Worm (Caenorhabditis elegans) whole organism, L4 larva: ENCODE results near the gene fbxb-5.

ENCODE experiments used
- F26F4.8 ChIP-seq: fragments of 200-800 bp; sonication (Bioruptor generic); conservative IDR thresholded peaks from 2 replicates; pipeline ENCODE4 v1.3.6; 2022; ENCODE audit warnings: missing genetic modification characterization, missing compliant biosample characterization
- Y75B8A.6 ChIP-seq: fragments of 200-800 bp; sonication (Bioruptor generic); IDR thresholded peaks from 2 replicates; pipeline ENCODE4 v1.3.6; 2022; ENCODE audit warnings: missing genetic modification reagents, missing genetic modification characterization, missing compliant biosample characterization
- ZK546.5 ChIP-seq, 2 experiments: sonication (generic microtip); optimal IDR thresholded peaks; 2 replicates each; lab custom pipeline; 2017; ENCODE audit warnings: missing biosample characterization in 2 of 2, missing genetic modification characterization in 2 of 2
- aha-1 ChIP-seq: fragments of 150-350 bp; peaks from one replicate; lab custom pipeline; 2014; ENCODE audit warnings: missing biosample characterization, missing genetic modification characterization
- aly-2 ChIP-seq: sonication (generic microtip); optimal IDR thresholded peaks from 2 replicates; lab custom pipeline; 2018; ENCODE audit warnings: missing biosample characterization, missing genetic modification characterization
- ama-1 ChIP-seq: fragments of 150-350 bp; optimal IDR thresholded peaks from 2 replicates; lab custom pipeline; 2014; ENCODE audit warnings: inconsistent platforms, mixed read lengths
- arid-1 ChIP-seq: fragments of 200-800 bp; sonication (Bioruptor generic); conservative IDR thresholded peaks from 2 replicates; pipeline ENCODE4 v1.3.6; 2022; ENCODE audit warnings: missing genetic modification reagents, missing genetic modification characterization, missing compliant biosample characterization
- ceh-32 ChIP-seq: sonication (generic microtip); optimal IDR thresholded peaks from 2 replicates; lab custom pipeline; 2016; ENCODE audit warnings: mild to moderate bottlenecking, missing genetic modification characterization, missing compliant biosample characterization; ENCODE audit not compliant: poor library complexity
- ceh-82 ChIP-seq: sonication (generic microtip); optimal IDR thresholded peaks from 2 replicates; lab custom pipeline; 2017; ENCODE audit warnings: missing biosample characterization, missing genetic modification characterization
- cey-2 ChIP-seq: sonication (generic microtip); optimal IDR thresholded peaks from 3 replicates; lab custom pipeline; 2017; ENCODE audit warnings: missing genetic modification characterization, mild to moderate bottlenecking, missing compliant biosample characterization, antibody characterized with exemption, borderline replicate concordance; ENCODE audit not compliant: insufficient read depth
- daf-16 ChIP-seq, 3 experiments: sonication (generic microtip); optimal IDR thresholded peaks; 2 replicates each; lab custom pipeline; 2016 to 2017; ENCODE audit warnings: missing genetic modification characterization in 3 of 3, missing genetic modification reagents in 3 of 3, mild to moderate bottlenecking in 2 of 3, missing compliant biosample characterization in 2 of 3, missing biosample characterization in 1 of 3, moderate library complexity in 1 of 3
- daf-8 ChIP-seq: fragments of 200-800 bp; sonication (Bioruptor generic); IDR thresholded peaks from 2 replicates; pipeline ENCODE4 v1.3.6; 2022; ENCODE audit warnings: missing genetic modification characterization, missing compliant biosample characterization
- dmd-6 ChIP-seq: fragments of 200-800 bp; sonication (Bioruptor generic); IDR thresholded peaks from 2 replicates; pipeline ENCODE4 v1.3.6; 2022; ENCODE audit warnings: missing genetic modification reagents, missing genetic modification characterization, missing compliant biosample characterization
- duxl-1 ChIP-seq: sonication (generic microtip); optimal IDR thresholded peaks from 2 replicates; lab custom pipeline; 2016; ENCODE audit warnings: mild to moderate bottlenecking, missing genetic modification characterization, moderate library complexity, missing compliant biosample characterization; ENCODE audit not compliant: poor library complexity
- egl-27 ChIP-seq: sonication (generic microtip); optimal IDR thresholded peaks from 3 replicates; lab custom pipeline; 2017; ENCODE audit warnings: missing biosample characterization, missing genetic modification reagents, missing genetic modification characterization
- gei-8 ChIP-seq: fragments of 200-800 bp; sonication (Bioruptor generic); optimal IDR thresholded peaks from 2 replicates; lab custom pipeline; 2018; ENCODE audit warnings: mild to moderate bottlenecking, missing genetic modification characterization, missing compliant biosample characterization
- hif-1 ChIP-seq, 2 experiments: sonication (generic microtip); optimal IDR thresholded peaks; 2 replicates each; lab custom pipeline; 2016 to 2017; ENCODE audit warnings: missing compliant biosample characterization in 2 of 2, missing genetic modification characterization in 2 of 2, missing genetic modification reagents in 2 of 2, missing genotype in 2 of 2, mild to moderate bottlenecking in 1 of 2
- hlh-11 ChIP-seq: fragments of 200-800 bp; sonication (Bioruptor generic); optimal IDR thresholded peaks from 2 replicates; lab custom pipeline; 2018; ENCODE audit warnings: mild to moderate bottlenecking, missing genetic modification characterization, missing compliant biosample characterization
- jun-1 ChIP-seq: fragments of 150-350 bp; optimal IDR thresholded peaks from 2 replicates; lab custom pipeline; 2014; ENCODE audit warnings: missing biosample characterization, missing genetic modification reagents, missing genetic modification characterization
- lim-7 ChIP-seq: fragments of 200-800 bp; sonication (Bioruptor generic); IDR thresholded peaks from 2 replicates; pipeline ENCODE4 v1.3.6; 2022; ENCODE audit warnings: missing genetic modification characterization, missing compliant biosample characterization
- lin-1 ChIP-seq: fragments of 200-800 bp; sonication (Bioruptor generic); IDR thresholded peaks from 2 replicates; pipeline ENCODE4 v1.3.6; 2022; ENCODE audit warnings: missing genetic modification reagents, missing genetic modification characterization, missing compliant biosample characterization
- lin-29 ChIP-seq: fragments of 200-800 bp; sonication (Bioruptor generic); IDR thresholded peaks from 2 replicates; pipeline ENCODE4 v1.3.6; 2022; ENCODE audit warnings: missing genetic modification reagents, missing genetic modification characterization, missing compliant biosample characterization
- lsy-2 ChIP-seq, 2 experiments: fragments of 150-350 bp in 1 of 2; sonication (generic microtip) in 1 of 2; optimal IDR thresholded peaks; 2 replicates each; lab custom pipeline; 2014 to 2017; ENCODE audit warnings: missing biosample characterization in 2 of 2, missing genetic modification characterization in 2 of 2
- mdl-1 ChIP-seq, 2 experiments: fragments of 150-350 bp in 1 of 2; sonication (generic microtip) in 1 of 2; optimal IDR thresholded peaks; 2 replicates each; lab custom pipeline; 2014 to 2017; ENCODE audit warnings: missing biosample characterization in 2 of 2, missing genetic modification characterization in 2 of 2
- mep-1 ChIP-seq: fragments of 150-350 bp; sonication (generic microtip); optimal IDR thresholded peaks from 3 replicates; lab custom pipeline; 2014; ENCODE audit warnings: missing biosample characterization, missing genetic modification characterization
- nhr-111 ChIP-seq: fragments of 200-800 bp; sonication (Bioruptor generic); optimal IDR thresholded peaks from 2 replicates; lab custom pipeline; 2018; ENCODE audit warnings: mild to moderate bottlenecking, missing genetic modification characterization, missing compliant biosample characterization
- nhr-237 ChIP-seq: sonication (generic microtip); optimal IDR thresholded peaks from 2 replicates; lab custom pipeline; 2017; ENCODE audit warnings: missing biosample characterization, missing genetic modification characterization
- nhr-28 ChIP-seq: fragments of 150-350 bp; optimal IDR thresholded peaks from 2 replicates; lab custom pipeline; 2014; ENCODE audit warnings: missing biosample characterization, missing genetic modification characterization
- nhr-76 ChIP-seq: fragments of 150-350 bp; optimal IDR thresholded peaks from 2 replicates; lab custom pipeline; 2014; ENCODE audit warnings: missing biosample characterization, missing genetic modification characterization
- pha-4 ChIP-seq, 2 experiments: fragments of 150-350 bp in 1 of 2; fragments of 200-800 bp in 1 of 2; sonication (Bioruptor generic) in 1 of 2; IDR thresholded peaks in 1 of 2; optimal IDR thresholded peaks in 1 of 2; 2 replicates each; pipeline versions ENCODE4 v1.3.6 to Lab custom; 2014 to 2022; ENCODE audit warnings: missing genetic modification characterization in 2 of 2, missing genetic modification reagents in 2 of 2, missing biosample characterization in 1 of 2, missing compliant biosample characterization in 1 of 2
- php-3 ChIP-seq: fragments of 200-800 bp; sonication (Bioruptor generic); IDR thresholded peaks from 2 replicates; pipeline ENCODE4 v1.3.6; 2022; ENCODE audit warnings: missing genetic modification reagents, missing genetic modification characterization, missing compliant biosample characterization
- pqm-1 ChIP-seq: sonication (generic microtip); optimal IDR thresholded peaks from 2 replicates; lab custom pipeline; 2017; ENCODE audit warnings: missing biosample characterization, missing genetic modification characterization
- saeg-2 ChIP-seq: fragments of 200-800 bp; sonication (Bioruptor generic); IDR thresholded peaks from 2 replicates; pipeline ENCODE4 v1.3.6; 2022; ENCODE audit warnings: missing genetic modification reagents, missing genetic modification characterization, missing compliant biosample characterization
- spr-3 ChIP-seq: fragments of 200-800 bp; sonication (Bioruptor generic); optimal IDR thresholded peaks from 2 replicates; lab custom pipeline; 2018; ENCODE audit warnings: mild to moderate bottlenecking, missing genetic modification characterization, missing compliant biosample characterization
- unc-62 ChIP-seq, 3 experiments: fragments of 150-350 bp in 1 of 3; sonication (generic microtip); optimal IDR thresholded peaks in 2 of 3; peaks in 1 of 3; 1 replicate in 1 of 3; 2 replicates in 2 of 3; lab custom pipeline; 2014 to 2017; ENCODE audit warnings: missing biosample characterization in 3 of 3, missing genetic modification characterization in 3 of 3, missing genetic modification reagents in 3 of 3, missing genotype in 1 of 3
- vab-7 ChIP-seq: fragments of 200-800 bp; sonication (Bioruptor generic); IDR thresholded peaks from 2 replicates; pipeline ENCODE4 v1.3.6; 2022; ENCODE audit warnings: missing genetic modification reagents, missing genetic modification characterization, missing compliant biosample characterization
- zag-1 ChIP-seq: fragments of 150-350 bp; optimal IDR thresholded peaks from 2 replicates; lab custom pipeline; 2014; ENCODE audit warnings: missing biosample characterization, missing genetic modification characterization
- zfp-3 ChIP-seq: fragments of 200-800 bp; sonication (Bioruptor generic); conservative IDR thresholded peaks from 2 replicates; pipeline ENCODE4 v1.3.6; 2022; ENCODE audit warnings: missing genetic modification reagents, missing genetic modification characterization, missing compliant biosample characterization
- zip-11 ChIP-seq: fragments of 200-800 bp; sonication (Bioruptor generic); IDR thresholded peaks from 2 replicates; pipeline ENCODE4 v1.3.6; 2022; ENCODE audit warnings: missing genetic modification characterization, missing compliant biosample characterization
- zip-2 ChIP-seq: fragments of 150-350 bp; optimal IDR thresholded peaks from 2 replicates; lab custom pipeline; 2014; ENCODE audit warnings: missing biosample characterization, missing genetic modification characterization
- ztf-7 ChIP-seq: fragments of 150-350 bp; optimal IDR thresholded peaks from 2 replicates; lab custom pipeline; 2014; ENCODE audit warnings: missing biosample characterization, missing genetic modification characterization

The fbxb-5 gene

DNA sequence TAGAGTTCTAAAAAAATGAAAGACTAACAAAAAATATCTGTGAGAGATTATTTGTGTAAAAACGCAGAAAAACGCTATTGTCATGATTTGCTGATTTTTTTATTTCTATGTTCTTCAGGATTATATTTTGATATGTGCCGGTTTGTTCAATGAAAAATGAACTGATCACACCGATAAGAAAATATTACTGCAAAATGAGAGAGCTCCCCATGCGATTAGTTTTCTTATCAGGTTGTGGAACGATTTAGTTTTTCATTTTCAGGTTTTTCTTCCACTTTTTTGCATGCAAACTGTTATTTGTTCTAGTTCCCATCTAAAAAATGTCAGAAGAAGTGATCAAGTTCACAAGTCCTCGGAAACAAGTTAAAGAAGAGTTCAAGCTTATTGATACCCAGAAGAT, 6.0 kb upstream of the fbxb-5 start, which contains the start of gene btb-9:
Gene btb-9 (plus strand): TSS at position 254 of the 400 bp plus-strand sequence.
- peak; percentile 72 for TF ChIP-seq dmd-6 (GFP tag; lab: Robert Waterston, UW)
- TF ChIP-seq F26F4.8 (GFP tag; lab: Robert Waterston, UW) = no peak
- 0 out of 2 replicates have a peak, but pooled peaks have one; percentile 11 for TF ChIP-seq php-3 (GFP tag; lab: Robert Waterston, UW)
- no peak for TF ChIP-seq daf-16 (GFP tag; optimal IDR thresholded peaks at IDR 0.05; lab: Kevin White, UChicago)
- peak; percentile 58 for TF ChIP-seq daf-16 (tag; optimal IDR thresholded peaks at IDR 0.05; lab: Kevin White, UChicago)
- TF ChIP-seq egl-27 (tag; lab: Kevin White, UChicago) = no peak
- TF ChIP-seq ceh-32 (tag; lab: Kevin White, UChicago) = no peak
- peak; percentile 84 for TF ChIP-seq nhr-28 (tag; lab: Kevin White, UChicago)
- no peak for TF ChIP-seq lin-29 (GFP tag; lab: Robert Waterston, UW)
- peak; percentile 51 for TF ChIP-seq hlh-11 (tag; lab: Kevin White, UChicago)
- peak; percentile 9 for TF ChIP-seq aha-1 (tag; lab: Kevin White, UChicago)
- peak; percentile 96 for TF ChIP-seq pqm-1 (tag; lab: Kevin White, UChicago)
- peak; percentile 4 for TF ChIP-seq duxl-1 (tag; lab: Kevin White, UChicago)
- TF ChIP-seq, all 104 proteins: peak for 8

DNA sequence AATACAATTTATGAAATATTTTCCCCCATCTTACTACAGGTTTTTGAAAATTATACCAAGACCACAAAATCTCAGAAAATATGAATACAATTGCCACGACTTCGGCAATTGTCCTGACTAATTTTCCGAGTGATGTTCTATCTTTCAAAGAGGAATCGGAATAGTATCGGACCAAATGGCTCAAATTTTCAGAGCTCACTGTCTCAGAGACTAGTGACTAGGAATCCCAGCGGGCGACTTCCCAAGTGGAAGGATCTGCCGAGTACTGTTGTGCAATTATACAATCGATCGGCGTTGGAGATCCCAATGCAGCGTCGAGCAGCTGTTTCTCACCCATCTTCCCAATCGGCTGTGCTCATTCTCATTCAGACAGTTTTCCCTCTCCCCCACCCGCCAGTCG, 3.4 kb upstream of the fbxb-5 start, which contains the start of gene F45C12.17:
Gene F45C12.17 (plus strand): TSS at position 377 of the 400 bp plus-strand sequence.
- no peak for TF ChIP-seq zip-2 (tag; lab: Kevin White, UChicago)
- no peak for TF ChIP-seq hif-1 (tag; optimal IDR thresholded peaks at IDR 0.05; lab: Kevin White, UChicago)
- TF ChIP-seq aha-1 (tag; lab: Kevin White, UChicago) = peak; percentile 60
- no peak for TF ChIP-seq daf-8
- no peak for TF ChIP-seq zag-1
- no peak for TF ChIP-seq zfp-3 (GFP tag; lab: Robert Waterston, UW)
- TF ChIP-seq ZK546.5 (tag; optimal IDR thresholded peaks at IDR 0.05; lab: Kevin White, UChicago) = no peak
- no peak for TF ChIP-seq ceh-32 (tag; lab: Kevin White, UChicago)
- no peak for TF ChIP-seq jun-1
- no peak for TF ChIP-seq saeg-2 (GFP tag; lab: Robert Waterston, UW)
- no peak for TF ChIP-seq nhr-111 (GFP tag; lab: Kevin White, UChicago)
- TF ChIP-seq ztf-7 (tag; lab: Kevin White, UChicago) = no peak
- TF ChIP-seq vab-7 (GFP tag; lab: Robert Waterston, UW) = no peak
- no peak for TF ChIP-seq cey-2 (tag; lab: Kevin White, UChicago)
- no peak for TF ChIP-seq nhr-76 (tag; lab: Kevin White, UChicago)
- peak in 1 of 2 experiments; percentile 63 for TF ChIP-seq unc-62 (GFP tag; optimal IDR thresholded peaks at IDR 0.05 in 1 of 2; lab: Kevin White, UChicago)
- TF ChIP-seq unc-62 (tag; optimal IDR thresholded peaks at IDR 0.05; lab: Kevin White, UChicago) = no peak
- no peak for TF ChIP-seq spr-3 (GFP tag; lab: Kevin White, UChicago)

ce11 chrII:1724314-1724713, 2.0 kb upstream of the fbxb-5 start, which contains the start of gene fbxb-11:
TSS of gene fbxb-11 (plus strand) at chrII:1724614.
- TF ChIP-seq aly-2 = no peak
- no peak for TF ChIP-seq nhr-28 (tag; lab: Kevin White, UChicago)
- TF ChIP-seq gei-8 = no peak
- no peak for TF ChIP-seq lin-1 (GFP tag; lab: Robert Waterston, UW)
- TF ChIP-seq zip-2 (tag; lab: Kevin White, UChicago) = no peak

ce11 chrII:1719153-1719552, 3.1 kb downstream of the fbxb-5 start, which contains the start of gene fbxb-48:
TSS of gene fbxb-48 (minus strand) at chrII:1719253.
- TF ChIP-seq arid-1 (no peak), nhr-237 (tag; lab: Kevin White, UChicago) (no peak), zip-11 (GFP tag; lab: Robert Waterston, UW) (no peak), lsy-2 (tag; optimal IDR thresholded peaks at IDR 0.05; lab: Kevin White, UChicago) (no peak), mdl-1 (tag; optimal IDR thresholded peaks at IDR 0.05; lab: Kevin White, UChicago) (no peak), vab-7 (GFP tag; lab: Robert Waterston, UW) (no peak), Y75B8A.6 (GFP tag; lab: Robert Waterston, UW) (no peak), mep-1 (tag; lab: Kevin White, UChicago) (no peak), zag-1 (no peak), lim-7 (no peak), ceh-82 (tag; lab: Kevin White, UChicago) (no peak), pha-4 (GFP tag; IDR thresholded peaks at IDR 0.05; lab: Robert Waterston, UW) (no peak), pha-4 (tag; optimal IDR thresholded peaks at IDR 0.05; lab: Kevin White, UChicago) (no peak), ama-1 (lab: Kevin White, UChicago) (no peak)
- TF ChIP-seq, all 104 proteins: peak for 0
